Fruit fly (Drosophila melanogaster): ENCODE results near the gene bur.

DNA sequence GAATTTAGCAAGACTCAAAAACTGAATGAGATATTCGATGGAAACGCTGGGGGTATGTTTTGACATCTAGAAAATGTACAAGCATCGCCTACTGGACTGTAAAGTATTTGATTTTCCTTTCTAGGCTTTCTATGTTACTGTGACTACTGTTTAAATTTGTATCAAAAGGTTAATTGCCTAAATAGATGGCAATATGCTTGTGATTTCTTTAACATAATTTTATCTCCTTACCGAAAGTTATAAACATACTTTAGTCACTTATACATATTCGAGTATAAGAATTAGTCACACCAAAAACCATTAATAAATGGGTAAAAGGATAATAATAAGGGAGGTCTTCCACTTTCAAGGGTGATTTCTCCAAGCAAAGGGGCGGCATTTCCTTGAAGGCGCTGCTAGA is 23.2 kb upstream of the bur start, which contains the start of gene CG31988:
- TF ChIP-seq CTCF (optimal IDR thresholded peaks at IDR 0.05) = no peak
- no peak for TF ChIP-seq CG8478 (optimal IDR thresholded peaks at IDR 0.05)

Data from S2 (cell line).